Worm (Caenorhabditis elegans): Measurements from ENCODE around the gene chil-2.

- TF ChIP-seq nhr-90 (tag; optimal IDR thresholded peaks at IDR 0.05) = no peak
- TF ChIP-seq F23B12.7 (tag; optimal IDR thresholded peaks at IDR 0.05; ENCODE audit: insufficient read depth) = no peak
Observed at ce11 chrII:9872961-9873360, 1.4 kb downstream of the chil-2 start, which contains the start of gene chil-8.

Measured in whole organism, young adult.